Worm (Caenorhabditis elegans) whole organism, late embryonic: ENCODE results near the gene cpg-19.
A peak's percentile ranks its signal among the peaks of the same experiment; 100 is the strongest.

Experiments
- C38D4.7 ChIP-seq: fragments of 200-800 bp; sonication (Bioruptor generic); optimal IDR thresholded peaks from 2 replicates; lab custom pipeline; 2018; ENCODE audit warnings: mild to moderate bottlenecking, missing genetic modification characterization, moderate library complexity, missing compliant biosample characterization
- K09A11.1 ChIP-seq: sonication (generic microtip); optimal IDR thresholded peaks from 2 replicates; lab custom pipeline; 2017; ENCODE audit warnings: antibody characterized with exemption, mild to moderate bottlenecking, missing genetic modification characterization, missing compliant biosample characterization; ENCODE audit not compliant: insufficient read depth
- Y22D7AL.16 ChIP-seq: sonication (generic microtip); optimal IDR thresholded peaks from 2 replicates; lab custom pipeline; 2016; ENCODE audit warnings: missing genetic modification characterization, missing compliant biosample characterization
- ama-1 ChIP-seq: fragments of 150-350 bp; optimal IDR thresholded peaks from 2 replicates; lab custom pipeline; 2014
- ceh-14 ChIP-seq: sonication (generic microtip); optimal IDR thresholded peaks from 2 replicates; lab custom pipeline; 2016; ENCODE audit warnings: missing genotype, missing genetic modification characterization, missing compliant biosample characterization
- ceh-18 ChIP-seq: sonication (generic microtip); optimal IDR thresholded peaks from 2 replicates; lab custom pipeline; 2016; ENCODE audit warnings: missing genetic modification characterization, missing compliant biosample characterization
- ceh-19 ChIP-seq: fragments of 200-800 bp; sonication (Bioruptor generic); optimal IDR thresholded peaks from 2 replicates; lab custom pipeline; 2018; ENCODE audit warnings: mild to moderate bottlenecking, missing genetic modification characterization, missing compliant biosample characterization
- ceh-24 ChIP-seq: sonication (generic microtip); optimal IDR thresholded peaks from 2 replicates; lab custom pipeline; 2016; ENCODE audit warnings: mild to moderate bottlenecking, missing genetic modification characterization, missing compliant biosample characterization
- ceh-30 ChIP-seq: fragments of 150-350 bp; optimal IDR thresholded peaks from 2 replicates; lab custom pipeline; 2014; ENCODE audit warnings: missing biosample characterization, missing genetic modification characterization
- ceh-31 ChIP-seq: sonication (generic microtip); optimal IDR thresholded peaks from 2 replicates; lab custom pipeline; 2016; ENCODE audit warnings: missing genetic modification characterization, missing compliant biosample characterization
- ceh-34 ChIP-seq: sonication (generic microtip); optimal IDR thresholded peaks from 2 replicates; lab custom pipeline; 2016; ENCODE audit warnings: mild to moderate bottlenecking, missing genetic modification characterization, missing compliant biosample characterization
- ceh-6 ChIP-seq: fragments of 200-800 bp; sonication (Bioruptor generic); optimal IDR thresholded peaks from 2 replicates; lab custom pipeline; 2018; ENCODE audit warnings: mild to moderate bottlenecking, missing genetic modification characterization, missing compliant biosample characterization
- che-1 ChIP-seq: sonication (generic microtip); optimal IDR thresholded peaks from 2 replicates; lab custom pipeline; 2016; ENCODE audit warnings: mild to moderate bottlenecking, missing genetic modification characterization, missing compliant biosample characterization
- elt-4 ChIP-seq: sonication (generic microtip); optimal IDR thresholded peaks from 2 replicates; lab custom pipeline; 2016; ENCODE audit warnings: missing genetic modification characterization, missing compliant biosample characterization
- ets-4 ChIP-seq: sonication (generic microtip); optimal IDR thresholded peaks from 2 replicates; lab custom pipeline; 2016; ENCODE audit warnings: missing genetic modification characterization, missing compliant biosample characterization
- eyg-1 ChIP-seq: sonication (generic microtip); optimal IDR thresholded peaks from 2 replicates; lab custom pipeline; 2016; ENCODE audit warnings: missing genotype, missing genetic modification characterization, missing compliant biosample characterization
- fax-1 ChIP-seq: sonication (generic microtip); optimal IDR thresholded peaks from 2 replicates; lab custom pipeline; 2016; ENCODE audit warnings: missing genotype, missing genetic modification characterization, missing compliant biosample characterization
- fkh-10 ChIP-seq: fragments of 150-350 bp; optimal IDR thresholded peaks from 2 replicates; lab custom pipeline; 2014; ENCODE audit warnings: missing biosample characterization, missing genetic modification reagents, missing genetic modification characterization
- fkh-6 ChIP-seq: sonication (generic microtip); optimal IDR thresholded peaks from 2 replicates; lab custom pipeline; 2016; ENCODE audit warnings: missing genetic modification characterization, missing compliant biosample characterization
- gmeb-2 ChIP-seq: sonication (generic microtip); optimal IDR thresholded peaks from 2 replicates; lab custom pipeline; 2016; ENCODE audit warnings: missing genetic modification characterization, inconsistent platforms, missing compliant biosample characterization
- hlh-13 ChIP-seq: fragments of 200-800 bp; sonication (Bioruptor generic); optimal IDR thresholded peaks from 2 replicates; lab custom pipeline; 2018; ENCODE audit warnings: mild to moderate bottlenecking, missing genetic modification characterization, missing compliant biosample characterization
- hlh-15 ChIP-seq: sonication (generic microtip); optimal IDR thresholded peaks from 2 replicates; lab custom pipeline; 2016; ENCODE audit warnings: missing genetic modification characterization, missing compliant biosample characterization
- hlh-6 ChIP-seq: sonication (generic microtip); optimal IDR thresholded peaks from 2 replicates; lab custom pipeline; 2016; ENCODE audit warnings: missing genotype, missing genetic modification characterization, missing compliant biosample characterization
- hlh-8 ChIP-seq: sonication (generic microtip); optimal IDR thresholded peaks from 2 replicates; lab custom pipeline; 2016; ENCODE audit warnings: missing genotype, missing genetic modification characterization, missing compliant biosample characterization
- lim-6 ChIP-seq: sonication (generic microtip); optimal IDR thresholded peaks from 2 replicates; lab custom pipeline; 2016; ENCODE audit warnings: missing genetic modification characterization, missing compliant biosample characterization
- lin-11 ChIP-seq: fragments of 200-800 bp; sonication (Bioruptor generic); optimal IDR thresholded peaks from 2 replicates; lab custom pipeline; 2018; ENCODE audit warnings: mild to moderate bottlenecking, missing genetic modification characterization, missing compliant biosample characterization
- nhr-11 ChIP-seq: fragments of 150-350 bp; optimal IDR thresholded peaks from 2 replicates; lab custom pipeline; 2014; ENCODE audit warnings: missing biosample characterization, missing genetic modification characterization
- nhr-232 ChIP-seq: sonication (generic microtip); optimal IDR thresholded peaks from 2 replicates; lab custom pipeline; 2016; ENCODE audit warnings: missing genetic modification characterization, missing compliant biosample characterization
- pag-3 ChIP-seq: sonication (generic microtip); optimal IDR thresholded peaks from 2 replicates; lab custom pipeline; 2016; ENCODE audit warnings: missing compliant biosample characterization, missing genetic modification characterization, borderline replicate concordance
- pat-9 ChIP-seq: fragments of 200-800 bp; sonication (Bioruptor generic); optimal IDR thresholded peaks from 2 replicates; lab custom pipeline; 2018; ENCODE audit warnings: mild to moderate bottlenecking, missing genetic modification characterization, moderate library complexity, missing compliant biosample characterization
- pax-1 ChIP-seq: fragments of 150-350 bp; optimal IDR thresholded peaks from 2 replicates; lab custom pipeline; 2014; ENCODE audit warnings: missing biosample characterization, missing genetic modification characterization
- pha-2 ChIP-seq: sonication (generic microtip); optimal IDR thresholded peaks from 2 replicates; lab custom pipeline; 2017; ENCODE audit warnings: mild to moderate bottlenecking, missing genetic modification characterization, missing compliant biosample characterization
- pha-4 ChIP-seq: fragments of 150-350 bp; optimal IDR thresholded peaks from 2 replicates; lab custom pipeline; 2018; ENCODE audit warnings: missing biosample characterization, missing genetic modification reagents, missing genetic modification characterization
- pqm-1 ChIP-seq: sonication (generic microtip); optimal IDR thresholded peaks from 2 replicates; lab custom pipeline; 2016; ENCODE audit warnings: missing genetic modification characterization, missing compliant biosample characterization
- ref-2 ChIP-seq: sonication (generic microtip); optimal IDR thresholded peaks from 2 replicates; lab custom pipeline; 2016; ENCODE audit warnings: missing genetic modification characterization, missing compliant biosample characterization
- sdc-2 ChIP-seq: sonication (generic microtip); optimal IDR thresholded peaks from 2 replicates; lab custom pipeline; 2016; ENCODE audit warnings: missing genotype, missing genetic modification characterization, missing compliant biosample characterization
- sox-2 ChIP-seq: fragments of 200-800 bp; sonication (Bioruptor generic); IDR thresholded peaks from 2 replicates; pipeline ENCODE4 v1.3.6; 2022; ENCODE audit warnings: missing genetic modification reagents, missing genetic modification characterization, missing compliant biosample characterization
- syd-9 ChIP-seq: sonication (generic microtip); optimal IDR thresholded peaks from 2 replicates; lab custom pipeline; 2016; ENCODE audit warnings: mild to moderate bottlenecking, missing genetic modification characterization, moderate library complexity, missing compliant biosample characterization
- tbx-7 ChIP-seq: sonication (generic microtip); optimal IDR thresholded peaks from 2 replicates; lab custom pipeline; 2016; ENCODE audit warnings: missing genotype, missing genetic modification characterization, missing compliant biosample characterization
- unc-3 ChIP-seq, 2 experiments: fragments of 200-800 bp in 1 of 2; sonication (Bioruptor generic) in 1 of 2; sonication (generic microtip) in 1 of 2; conservative IDR thresholded peaks in 1 of 2; optimal IDR thresholded peaks in 1 of 2; 2 replicates each; pipeline versions ENCODE4 v1.3.6 to Lab custom; 2016 to 2022; ENCODE audit warnings: missing compliant biosample characterization in 2 of 2, missing genetic modification characterization in 2 of 2, missing genetic modification reagents in 1 of 2
- unc-42 ChIP-seq: sonication (generic microtip); optimal IDR thresholded peaks from 2 replicates; lab custom pipeline; 2016; ENCODE audit warnings: missing genotype, missing genetic modification characterization, missing compliant biosample characterization
- unc-86 ChIP-seq: sonication (generic microtip); optimal IDR thresholded peaks from 2 replicates; lab custom pipeline; 2016; ENCODE audit warnings: missing genetic modification characterization, missing compliant biosample characterization
- zip-5 ChIP-seq: sonication (generic microtip); optimal IDR thresholded peaks from 2 replicates; lab custom pipeline; 2016; ENCODE audit warnings: missing genetic modification characterization, missing compliant biosample characterization

cpg-19 gene

DNA sequence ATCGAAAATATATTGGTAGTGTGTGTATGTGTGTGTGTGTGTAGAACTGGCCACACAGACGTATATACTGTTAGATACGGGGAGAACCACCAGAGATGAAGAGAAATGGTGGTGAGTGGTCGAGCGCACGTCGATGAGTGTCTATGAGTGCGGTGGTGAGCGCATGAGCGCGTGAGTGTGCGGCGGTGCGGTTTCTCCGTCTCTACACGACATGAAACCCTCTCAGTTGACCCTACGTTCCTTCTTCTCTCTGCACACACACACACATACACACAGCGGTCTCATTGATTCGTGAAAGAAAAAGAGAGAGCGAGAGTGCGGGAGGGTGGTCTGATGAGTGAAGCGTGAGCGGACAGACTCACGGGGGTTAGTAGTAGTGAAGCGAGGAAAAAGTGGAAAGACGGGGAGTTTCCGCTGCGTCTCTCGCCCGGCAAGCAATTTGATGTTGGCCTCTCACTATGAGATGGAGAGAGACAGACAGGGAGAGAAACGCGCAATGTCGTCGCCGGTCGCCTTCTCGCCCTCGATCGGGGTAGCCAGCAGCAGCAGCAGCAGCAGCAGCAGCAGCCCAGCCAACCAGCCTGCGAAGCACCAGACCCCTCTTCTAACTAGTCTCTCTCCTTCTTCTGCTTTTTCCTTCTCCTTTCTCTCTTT is 9.2 kb upstream of the cpg-19 start (continued):
- TF ChIP-seq pax-1 (tag; lab: Kevin White, UChicago) (peak; percentile 11), C38D4.7 (peak; percentile 27), unc-3 (GFP tag; conservative IDR thresholded peaks at IDR 0.05; lab: Robert Waterston, UW) (no peak), unc-3 (tag; optimal IDR thresholded peaks at IDR 0.05; lab: Kevin White, UChicago) (peak; percentile 48), syd-9 (tag; lab: Kevin White, UChicago) (peak; percentile 80), ceh-34 (tag; lab: Kevin White, UChicago) (peak; percentile 96), tbx-7 (peak; percentile 30), che-1 (tag; lab: Kevin White, UChicago) (peak; percentile 23), ceh-31 (tag; lab: Kevin White, UChicago) (peak; percentile 96), elt-4 (no peak), nhr-11 (tag; lab: Kevin White, UChicago) (no peak), lin-11 (no peak), nhr-232 (tag; lab: Kevin White, UChicago) (no peak), ceh-6 (GFP tag; lab: Kevin White, UChicago) (peak; percentile 61), Y22D7AL.16 (tag; lab: Kevin White, UChicago) (no peak), fkh-10 (GFP tag; lab: Kevin White, UChicago) (peak; percentile 71), unc-86 (tag; lab: Kevin White, UChicago) (peak; percentile 78), zip-5 (no peak), ceh-19 (GFP tag; lab: Kevin White, UChicago) (peak; percentile 51), ets-4 (tag; lab: Kevin White, UChicago) (peak; percentile 63), fkh-6 (peak; percentile 58), fax-1 (tag; lab: Kevin White, UChicago) (peak; percentile 73), ama-1 (lab: Kevin White, UChicago) (no peak), eyg-1 (tag; lab: Kevin White, UChicago) (peak; percentile 62), hlh-15 (tag; lab: Kevin White, UChicago) (no peak), gmeb-2 (tag; lab: Kevin White, UChicago) (no peak), ceh-14 (tag; lab: Kevin White, UChicago) (peak; percentile 80), pag-3 (peak; percentile 50), pha-4 (tag; lab: Kevin White, UChicago) (no peak), sox-2 (GFP tag; lab: Robert Waterston, UW) (no peak; the same call in 1 of the 2 replicates), ceh-30 (peak; percentile 84), K09A11.1 (no peak), pqm-1 (peak; percentile 79), pat-9 (tag; lab: Kevin White, UChicago) (peak; percentile 35), hlh-6 (tag; lab: Kevin White, UChicago) (peak; percentile 77), sdc-2 (peak; percentile 91), pha-2 (tag; lab: Kevin White, UChicago) (no peak), lim-6 (no peak), ceh-18 (peak; percentile 99), unc-42 (tag; lab: Kevin White, UChicago) (peak; percentile 88), hlh-8 (tag; lab: Kevin White, UChicago) (peak; percentile 49), ref-2 (tag; lab: Kevin White, UChicago) (peak; percentile 98)

DNA sequence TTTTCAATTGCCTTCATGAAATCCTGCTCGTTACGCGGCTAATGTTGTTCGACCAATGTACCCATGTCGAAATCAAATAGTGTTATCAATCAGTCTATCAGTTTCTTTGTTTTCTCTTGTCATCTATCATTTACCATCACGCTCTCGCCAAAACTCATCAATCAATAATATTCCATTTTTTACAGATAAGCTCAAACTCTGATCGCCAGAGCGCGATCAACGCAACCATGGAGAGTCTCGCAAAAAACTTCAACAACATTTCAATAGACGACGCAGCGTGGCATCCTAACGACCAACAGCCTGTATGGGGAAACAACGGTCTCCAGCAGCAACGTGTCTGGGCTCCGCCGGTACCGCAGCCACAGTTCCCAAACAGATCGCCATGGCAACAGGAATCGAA is 8.3 kb upstream of the cpg-19 start, which contains the start of gene ain-1:
TSS of gene ain-1 (plus strand) at position 186 of the 400 bp plus-strand sequence.
- TF ChIP-seq unc-86 (tag; lab: Kevin White, UChicago) (no peak), ceh-24 (tag; lab: Kevin White, UChicago) (no peak), hlh-13 (GFP tag; lab: Kevin White, UChicago) (no peak)
